Worm (Caenorhabditis elegans): Measurements from ENCODE around the gene frh-1.

DNA sequence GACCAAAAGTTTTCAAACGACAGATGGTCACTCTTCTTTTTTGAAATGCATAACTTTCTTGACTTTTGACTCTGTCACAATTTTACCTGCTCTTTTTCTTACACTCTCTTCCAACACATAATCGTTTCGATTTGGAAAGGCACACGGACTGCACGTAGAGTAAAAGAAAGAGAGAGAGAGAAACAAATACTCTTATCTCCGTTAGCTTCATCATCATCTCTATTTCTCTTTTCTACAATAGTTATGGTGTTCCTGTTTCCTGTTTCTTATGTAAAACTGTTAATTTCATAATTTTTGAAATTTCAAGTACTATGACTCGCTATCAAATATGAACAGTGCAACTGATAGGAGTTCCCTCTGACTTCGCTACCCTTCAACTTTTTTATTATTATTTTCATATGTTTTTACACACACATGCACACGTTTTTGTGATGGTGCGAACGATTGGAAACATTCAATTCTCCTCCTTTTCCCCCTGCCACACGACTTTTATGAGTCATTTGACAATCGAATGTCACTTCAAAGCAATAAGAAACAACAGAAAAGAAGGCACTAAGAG lies 13.0 kb downstream of the frh-1 start:
- TF ChIP-seq unc-62 (GFP tag; optimal IDR thresholded peaks at IDR 0.05 in 1 of 2), result no peak
- TF ChIP-seq unc-62 (tag; optimal IDR thresholded peaks at IDR 0.05), result no peak
- no peak for TF ChIP-seq F49E8.2 (tag; optimal IDR thresholded peaks at IDR 0.05; ENCODE audit: borderline replicate concordance)
- TF ChIP-seq zag-1 (tag; optimal IDR thresholded peaks at IDR 0.05), result no peak
- TF ChIP-seq R02D3.7 (tag; optimal IDR thresholded peaks at IDR 0.05), result no peak
- peak; percentile 61 for TF ChIP-seq nhr-48 (tag; optimal IDR thresholded peaks at IDR 0.05)
- TF ChIP-seq nhr-11 (tag; optimal IDR thresholded peaks at IDR 0.05), result no peak
- no peak for TF ChIP-seq jun-1 (tag; optimal IDR thresholded peaks at IDR 0.05)
